Fruit fly (Drosophila melanogaster): Measurements from ENCODE around the gene p53.
A peak's percentile ranks its signal among the peaks of the same experiment; 100 is the strongest.

Gene p53

dm6 chr3R:23046529-23046943, 7.3 kb downstream of the p53 start (continued):
- TF ChIP-seq cato (GFP tag; optimal IDR thresholded peaks at IDR 0.05; ENCODE audit: borderline replicate concordance) (no peak), gt (GFP tag; IDR thresholded peaks at IDR 0.05) (no peak), trem (tag; optimal IDR thresholded peaks at IDR 0.05) (no peak), otp (GFP tag; IDR thresholded peaks at IDR 0.05) (peak; percentile 37; the same call in 1 of the 3 replicates), jing (GFP tag; optimal IDR thresholded peaks at IDR 0.05) (no peak), HLH54F (GFP tag; optimal IDR thresholded peaks at IDR 0.05) (peak; percentile 67), CG11695 (GFP tag; IDR thresholded peaks at IDR 0.05) (peak; percentile 61; the same call in 1 of the 3 replicates), twi (tag; optimal IDR thresholded peaks at IDR 0.05) (no peak), Sin3A (optimal IDR thresholded peaks at IDR 0.05) (no peak), CG9727 (GFP tag; optimal IDR thresholded peaks at IDR 0.05) (no peak), Nf-YC (tag; optimal IDR thresholded peaks at IDR 0.05) (no peak), schlank (tag; optimal IDR thresholded peaks at IDR 0.05) (peak; percentile 11), tin (GFP tag; optimal IDR thresholded peaks at IDR 0.05) (no peak), rib (GFP tag; IDR thresholded peaks at IDR 0.05) (no peak), CG32767 (GFP tag; IDR thresholded peaks at IDR 0.05) (peak; percentile 52; the same call in 1 of the 2 replicates), CG17802 (tag; optimal IDR thresholded peaks at IDR 0.05) (no peak), CG10979 (tag; optimal IDR thresholded peaks at IDR 0.05) (no peak), ssp (GFP tag; IDR thresholded peaks at IDR 0.05) (0 out of 2 replicates have a peak, but pooled peaks have one; percentile 12), Abd-B (GFP tag; optimal IDR thresholded peaks at IDR 0.05) (peak; percentile 3), CG7987 (GFP tag; optimal IDR thresholded peaks at IDR 0.05) (no peak), CG8765 (GFP tag; IDR thresholded peaks at IDR 0.05) (no peak), MTF-1 (GFP tag; optimal IDR thresholded peaks at IDR 0.05; ENCODE audit: borderline replicate concordance) (no peak), CG17568 (GFP tag; optimal IDR thresholded peaks at IDR 0.05) (peak; percentile 18), bowl (GFP tag; IDR thresholded peaks at IDR 0.05) (no peak; the same call in 1 of the 2 replicates), ato (GFP tag; IDR thresholded peaks at IDR 0.05; ENCODE audit: partially characterized antibody) (no peak), B-H2 (GFP tag; optimal IDR thresholded peaks at IDR 0.05) (no peak), BtbVII (GFP tag; optimal IDR thresholded peaks at IDR 0.05) (no peak), CG2120 (GFP tag; optimal IDR thresholded peaks at IDR 0.05) (peak; percentile 83), gfzf (GFP tag; optimal IDR thresholded peaks at IDR 0.05) (no peak), mirr (GFP tag; optimal IDR thresholded peaks at IDR 0.05) (no peak), CG10462 (GFP tag; optimal IDR thresholded peaks at IDR 0.05) (no peak), ken (GFP tag; IDR thresholded peaks at IDR 0.05) (peak; percentile 8; the same call in 1 of the 3 replicates), kah (GFP tag; optimal IDR thresholded peaks at IDR 0.05) (no peak), CG4328 (GFP tag; optimal IDR thresholded peaks at IDR 0.05) (no peak), pho (GFP tag; optimal IDR thresholded peaks at IDR 0.05) (peak; percentile 47), MBD-R2 (GFP tag; IDR thresholded peaks at IDR 0.05) (no peak), tio (GFP tag; optimal IDR thresholded peaks at IDR 0.05) (no peak), CG6683 (GFP tag; optimal IDR thresholded peaks at IDR 0.05) (no peak), sima (GFP tag; optimal IDR thresholded peaks at IDR 0.05) (no peak), D19A (tag; optimal IDR thresholded peaks at IDR 0.05) (no peak), h (optimal IDR thresholded peaks at IDR 0.05) (no peak), slou (GFP tag; optimal IDR thresholded peaks at IDR 0.05) (no peak), grau (tag; optimal IDR thresholded peaks at IDR 0.05) (peak; percentile 54), CG8388 (GFP tag; optimal IDR thresholded peaks at IDR 0.05) (no peak), Neu2 (GFP tag; optimal IDR thresholded peaks at IDR 0.05; ENCODE audit: borderline replicate concordance) (no peak), Deaf1 (tag; optimal IDR thresholded peaks at IDR 0.05) (no peak), Hr78 (GFP tag; optimal IDR thresholded peaks at IDR 0.05) (no peak), Oaz (GFP tag; IDR thresholded peaks at IDR 0.05) (no peak), CG17612 (GFP tag; IDR thresholded peaks at IDR 0.05) (peak; percentile 24; the same call in 1 of the 2 replicates), zfh2 (GFP tag; optimal IDR thresholded peaks at IDR 0.05) (peak; percentile 70), Dll (GFP tag; IDR thresholded peaks at IDR 0.05; ENCODE audit: partially characterized antibody) (no peak)
